Fruit fly (Drosophila melanogaster): ENCODE measurements around the gene NimC4.

Gene NimC4

dm6 chr2L:14021646-14022129 is 25.7 kb upstream of the NimC4 start (continued):
- TF ChIP-seq lola (GFP tag; optimal IDR thresholded peaks at IDR 0.05) (no peak), CG4730 (GFP tag; IDR thresholded peaks at IDR 0.05) (no peak), grau (tag; optimal IDR thresholded peaks at IDR 0.05) (no peak), yki (optimal IDR thresholded peaks at IDR 0.05) (no peak), Gsc (GFP tag; IDR thresholded peaks at IDR 0.05) (no peak), h (optimal IDR thresholded peaks at IDR 0.05) (no peak), pfk (GFP tag; optimal IDR thresholded peaks at IDR 0.05) (no peak), CG13123 (GFP tag; optimal IDR thresholded peaks at IDR 0.05) (no peak), jigr1 (GFP tag; IDR thresholded peaks at IDR 0.05) (no peak), bcd (GFP tag; optimal IDR thresholded peaks at IDR 0.05) (no peak), zen (tag; optimal IDR thresholded peaks at IDR 0.05) (no peak), fu2 (GFP tag; optimal IDR thresholded peaks at IDR 0.05) (no peak), hb (GFP tag; IDR thresholded peaks at IDR 0.05; ENCODE audit: partially characterized antibody) (no peak), CG7357 (GFP tag; IDR thresholded peaks at IDR 0.05) (no peak), CG17361 (GFP tag; IDR thresholded peaks at IDR 0.05) (no peak), CG11085 (GFP tag; IDR thresholded peaks at IDR 0.05) (no peak), CG11696 (GFP tag; IDR thresholded peaks at IDR 0.05) (no peak), kah (GFP tag; optimal IDR thresholded peaks at IDR 0.05) (no peak), Oli (tag; optimal IDR thresholded peaks at IDR 0.05) (no peak), hbn (GFP tag; IDR thresholded peaks at IDR 0.05; ENCODE audit: partially characterized antibody) (peak; percentile 27; the same call in 1 of the 2 replicates), C15 (GFP tag; IDR thresholded peaks at IDR 0.05) (no peak), luna (GFP tag; optimal IDR thresholded peaks at IDR 0.05) (no peak), CG13424 (tag; optimal IDR thresholded peaks at IDR 0.05) (no peak), HLH4C (GFP tag; IDR thresholded peaks at IDR 0.05; ENCODE audit: partially characterized antibody) (peak; percentile 28; the same call in 1 of the 3 replicates), CG1603 (tag; optimal IDR thresholded peaks at IDR 0.05) (peak; percentile 17), CG14860 (GFP tag; IDR thresholded peaks at IDR 0.05; ENCODE audit: partially characterized antibody) (peak; percentile 49; the same call in 1 of the 3 replicates), CG7372 (GFP tag; IDR thresholded peaks at IDR 0.05) (no peak), CG8478 (optimal IDR thresholded peaks at IDR 0.05) (peak; percentile 68), gem (tag; optimal IDR thresholded peaks at IDR 0.05) (no peak), cato (GFP tag; optimal IDR thresholded peaks at IDR 0.05; ENCODE audit: borderline replicate concordance) (no peak), br (optimal IDR thresholded peaks at IDR 0.05) (no peak), HLH54F (GFP tag; optimal IDR thresholded peaks at IDR 0.05) (no peak), CG2199 (GFP tag; IDR thresholded peaks at IDR 0.05) (peak; percentile 87; the same call in 2 of the 3 replicates), crol (GFP tag; IDR thresholded peaks at IDR 0.05) (peak; percentile 99), sqz (GFP tag; optimal IDR thresholded peaks at IDR 0.05) (no peak), CG6254 (GFP tag; optimal IDR thresholded peaks at IDR 0.05) (no peak), HLHmδ (GFP tag; optimal IDR thresholded peaks at IDR 0.05) (peak; percentile 94), Mad (GFP tag; optimal IDR thresholded peaks at IDR 0.05) (no peak), CG1647 (GFP tag; optimal IDR thresholded peaks at IDR 0.05) (peak; percentile 9), Spps (tag; optimal IDR thresholded peaks at IDR 0.05) (no peak), Meics (GFP tag; optimal IDR thresholded peaks at IDR 0.05) (no peak), chif (GFP tag; optimal IDR thresholded peaks at IDR 0.05) (no peak), CG3407 (GFP tag; optimal IDR thresholded peaks at IDR 0.05) (no peak), ems (GFP tag; optimal IDR thresholded peaks at IDR 0.05) (peak; percentile 11), YL-1 (GFP tag; optimal IDR thresholded peaks at IDR 0.05) (no peak), CG12744 (GFP tag; optimal IDR thresholded peaks at IDR 0.05) (no peak), jing (GFP tag; optimal IDR thresholded peaks at IDR 0.05) (no peak), Rfx (GFP tag; IDR thresholded peaks at IDR 0.05) (no peak), chm (GFP tag; IDR thresholded peaks at IDR 0.05) (peak; percentile 53), Fer2 (tag; optimal IDR thresholded peaks at IDR 0.05) (no peak), Scr (GFP tag; IDR thresholded peaks at IDR 0.05; ENCODE audit: partially characterized antibody) (peak; percentile 13), onecut (GFP tag; IDR thresholded peaks at IDR 0.05) (no peak)
